Worm (Caenorhabditis elegans) whole organism, young adult: ENCODE measurements around the gene algn-1.

Experiments used
- B0261.1 ChIP-seq: sonication (generic microtip); optimal IDR thresholded peaks from 2 replicates; lab custom pipeline; 2016; ENCODE audit warnings: mild to moderate bottlenecking, missing genetic modification characterization, moderate library complexity, missing compliant biosample characterization
- B0336.3 ChIP-seq: fragments of 200-800 bp; sonication (Bioruptor generic); IDR thresholded peaks from 2 replicates; pipeline ENCODE4 v1.3.6; 2022; ENCODE audit warnings: missing genetic modification characterization, missing compliant biosample characterization
- C17E4.6 ChIP-seq: fragments of 200-800 bp; sonication (Bioruptor generic); IDR thresholded peaks from 2 replicates; pipeline ENCODE4 v1.3.6; 2022; ENCODE audit warnings: missing genetic modification reagents, missing genetic modification characterization, missing compliant biosample characterization
- F22D6.2 ChIP-seq: sonication (generic microtip); optimal IDR thresholded peaks from 2 replicates; lab custom pipeline; 2016; ENCODE audit warnings: mild to moderate bottlenecking, missing genetic modification characterization, missing compliant biosample characterization
- F23B12.7 ChIP-seq: sonication (generic microtip); optimal IDR thresholded peaks from 2 replicates; lab custom pipeline; 2017; ENCODE audit warnings: missing genetic modification characterization, mild to moderate bottlenecking, missing compliant biosample characterization, antibody characterized with exemption, moderate library complexity; ENCODE audit not compliant: insufficient read depth
- F39B2.1 ChIP-seq: fragments of 200-800 bp; sonication (Bioruptor generic); IDR thresholded peaks from 2 replicates; pipeline ENCODE4 v1.3.6; 2022; ENCODE audit warnings: missing genetic modification reagents, missing genetic modification characterization, missing compliant biosample characterization
- F49E8.2 ChIP-seq: sonication (generic microtip); optimal IDR thresholded peaks from 3 replicates; lab custom pipeline; 2017; ENCODE audit warnings: missing genetic modification characterization, mild to moderate bottlenecking, missing compliant biosample characterization, antibody characterized with exemption, moderate library complexity; ENCODE audit not compliant: insufficient read depth
- K11D2.4 ChIP-seq: fragments of 200-800 bp; sonication (Bioruptor generic); IDR thresholded peaks from 2 replicates; pipeline ENCODE4 v1.3.6; 2022; ENCODE audit warnings: missing genetic modification reagents, missing genetic modification characterization, missing compliant biosample characterization
- K12H6.12 ChIP-seq: fragments of 200-800 bp; sonication (Bioruptor generic); optimal IDR thresholded peaks from 2 replicates; lab custom pipeline; 2018; ENCODE audit warnings: mild to moderate bottlenecking, missing genetic modification characterization, missing compliant biosample characterization
- T26A5.8 ChIP-seq: sonication (generic microtip); optimal IDR thresholded peaks from 2 replicates; lab custom pipeline; 2016; ENCODE audit warnings: missing genetic modification characterization, missing compliant biosample characterization
- Y53F4B.3 ChIP-seq: fragments of 200-800 bp; sonication (Bioruptor generic); IDR thresholded peaks from 2 replicates; pipeline ENCODE4 v1.3.6; 2022; ENCODE audit warnings: missing genetic modification reagents, missing genetic modification characterization, missing compliant biosample characterization
- ZK185.1 ChIP-seq: sonication (generic microtip); optimal IDR thresholded peaks from 2 replicates; lab custom pipeline; 2016; ENCODE audit warnings: mild to moderate bottlenecking, missing genetic modification characterization, missing compliant biosample characterization; ENCODE audit not compliant: poor library complexity, severe bottlenecking
- akir-1 ChIP-seq: fragments of 200-800 bp; sonication (Bioruptor generic); optimal IDR thresholded peaks from 2 replicates; lab custom pipeline; 2018; ENCODE audit warnings: mild to moderate bottlenecking, missing genetic modification characterization, moderate library complexity, missing compliant biosample characterization
- attf-6 ChIP-seq: fragments of 200-800 bp; sonication (Bioruptor generic); IDR thresholded peaks from 2 replicates; pipeline ENCODE4 v1.3.6; 2022; ENCODE audit warnings: missing genetic modification reagents, missing genetic modification characterization, missing compliant biosample characterization
- ccch-3 ChIP-seq: fragments of 200-800 bp; sonication (Bioruptor generic); optimal IDR thresholded peaks from 2 replicates; lab custom pipeline; 2018; ENCODE audit warnings: mild to moderate bottlenecking, missing genetic modification characterization, missing compliant biosample characterization
- cebp-2 ChIP-seq: fragments of 200-800 bp; sonication (Bioruptor generic); IDR thresholded peaks from 2 replicates; pipeline ENCODE4 v1.3.6; 2022; ENCODE audit warnings: missing genetic modification characterization, missing compliant biosample characterization
- ceh-100 ChIP-seq: fragments of 200-800 bp; sonication (Bioruptor generic); IDR thresholded peaks from 2 replicates; pipeline ENCODE4 v1.3.6; 2022; ENCODE audit warnings: missing genetic modification reagents, missing genetic modification characterization, missing compliant biosample characterization
- ceh-27 ChIP-seq: fragments of 200-800 bp; sonication (Bioruptor generic); optimal IDR thresholded peaks from 2 replicates; lab custom pipeline; 2018; ENCODE audit warnings: mild to moderate bottlenecking, missing genetic modification characterization, moderate library complexity, missing compliant biosample characterization
- ceh-58 ChIP-seq: fragments of 200-800 bp; sonication (Bioruptor generic); IDR thresholded peaks from 2 replicates; pipeline ENCODE4 v1.3.6; 2022; ENCODE audit warnings: missing genetic modification characterization, missing compliant biosample characterization
- ceh-79 ChIP-seq: sonication (generic microtip); optimal IDR thresholded peaks from 2 replicates; lab custom pipeline; 2017; ENCODE audit warnings: mild to moderate bottlenecking, missing genetic modification characterization, missing compliant biosample characterization
- chd-7 ChIP-seq: sonication (generic microtip); optimal IDR thresholded peaks from 2 replicates; lab custom pipeline; 2016; ENCODE audit warnings: mild to moderate bottlenecking, missing genetic modification characterization, moderate library complexity, missing compliant biosample characterization
- die-1 ChIP-seq: sonication (generic microtip); optimal IDR thresholded peaks from 2 replicates; lab custom pipeline; 2016; ENCODE audit warnings: missing genotype, mild to moderate bottlenecking, missing genetic modification characterization, missing compliant biosample characterization
- dox-1 ChIP-seq: fragments of 200-800 bp; sonication (Bioruptor generic); IDR thresholded peaks from 2 replicates; pipeline ENCODE4 v1.3.6; 2022; ENCODE audit warnings: missing genetic modification reagents, missing genetic modification characterization, missing compliant biosample characterization
- efl-1 ChIP-seq: fragments of 150-350 bp; optimal IDR thresholded peaks from 2 replicates; lab custom pipeline; 2014; ENCODE audit warnings: missing biosample characterization, missing genetic modification reagents, missing genetic modification characterization
- egl-44 ChIP-seq: fragments of 200-800 bp; sonication (Bioruptor generic); IDR thresholded peaks from 2 replicates; pipeline ENCODE4 v1.3.6; 2022; ENCODE audit warnings: missing genetic modification reagents, missing genetic modification characterization, missing compliant biosample characterization
- him-1 ChIP-seq: sonication (generic microtip); optimal IDR thresholded peaks from 2 replicates; lab custom pipeline; 2016; ENCODE audit warnings: missing genotype, missing genetic modification reagents, missing genetic modification characterization, missing compliant biosample characterization
- hlh-26 ChIP-seq: fragments of 200-800 bp; sonication (Bioruptor generic); conservative IDR thresholded peaks from 2 replicates; pipeline ENCODE4 v1.3.6; 2022; ENCODE audit warnings: missing genetic modification reagents, missing genetic modification characterization, missing compliant biosample characterization
- hmg-1.2 ChIP-seq: fragments of 200-800 bp; sonication (Bioruptor generic); IDR thresholded peaks from 2 replicates; pipeline ENCODE4 v1.3.6; 2022; ENCODE audit warnings: missing genetic modification reagents, missing genetic modification characterization, missing compliant biosample characterization
- let-607 ChIP-seq, 2 experiments: fragments of 200-800 bp in 1 of 2; sonication (Bioruptor generic) in 1 of 2; sonication (generic microtip) in 1 of 2; optimal IDR thresholded peaks; 2 replicates each; lab custom pipeline; 2016 to 2018; ENCODE audit warnings: mild to moderate bottlenecking in 2 of 2, missing compliant biosample characterization in 2 of 2, missing genetic modification characterization in 2 of 2, moderate library complexity in 2 of 2, missing genotype in 1 of 2
- lin-35 ChIP-seq, 3 experiments: fragments of 150-350 bp in 2 of 3; sonication (generic microtip) in 1 of 3; optimal IDR thresholded peaks; 2 replicates each; lab custom pipeline; 2014 to 2018; ENCODE audit warnings: missing biosample characterization in 3 of 3, missing genetic modification characterization in 3 of 3, missing genetic modification reagents in 3 of 3
- lin-40 ChIP-seq: sonication (generic microtip); optimal IDR thresholded peaks from 2 replicates; lab custom pipeline; 2016; ENCODE audit warnings: missing genetic modification characterization, mild to moderate bottlenecking, missing compliant biosample characterization, missing genotype, missing genetic modification reagents
- lir-1 ChIP-seq: fragments of 200-800 bp; sonication (Bioruptor generic); conservative IDR thresholded peaks from 2 replicates; pipeline ENCODE4 v1.3.6; 2022; ENCODE audit warnings: missing genetic modification reagents, missing genetic modification characterization, missing compliant biosample characterization
- madf-3 ChIP-seq: fragments of 200-800 bp; sonication (Bioruptor generic); IDR thresholded peaks from 2 replicates; pipeline ENCODE4 v1.3.6; 2022; ENCODE audit warnings: missing genetic modification reagents, missing genetic modification characterization, missing compliant biosample characterization
- madf-6 ChIP-seq: fragments of 200-800 bp; sonication (Bioruptor generic); IDR thresholded peaks from 2 replicates; pipeline ENCODE4 v1.3.6; 2022; ENCODE audit warnings: missing genetic modification reagents, missing genetic modification characterization, missing compliant biosample characterization
- mes-4 ChIP-seq: sonication (generic microtip); optimal IDR thresholded peaks from 2 replicates; lab custom pipeline; 2016; ENCODE audit warnings: missing genotype, missing genetic modification characterization, missing compliant biosample characterization
- mxl-1 ChIP-seq: sonication (generic microtip); optimal IDR thresholded peaks from 2 replicates; lab custom pipeline; 2016; ENCODE audit warnings: missing genetic modification characterization, missing compliant biosample characterization
- nfya-1 ChIP-seq: sonication (generic microtip); optimal IDR thresholded peaks from 2 replicates; lab custom pipeline; 2017; ENCODE audit warnings: antibody characterized with exemption, missing compliant biosample characterization, missing genetic modification characterization, borderline replicate concordance; ENCODE audit not compliant: insufficient read depth
- nhr-27 ChIP-seq: fragments of 200-800 bp; sonication (Bioruptor generic); optimal IDR thresholded peaks from 2 replicates; lab custom pipeline; 2018; ENCODE audit warnings: mild to moderate bottlenecking, missing genetic modification characterization, moderate library complexity, missing compliant biosample characterization
- nhr-80 ChIP-seq: sonication (generic microtip); optimal IDR thresholded peaks from 2 replicates; lab custom pipeline; 2016; ENCODE audit warnings: missing genetic modification characterization, missing compliant biosample characterization
- pha-4 ChIP-seq: fragments of 150-350 bp; sonication (generic microtip); optimal IDR thresholded peaks from 2 replicates; lab custom pipeline; 2014; ENCODE audit warnings: missing biosample characterization, missing genetic modification reagents, missing genetic modification characterization
- tbp1 ChIP-seq: fragments of 200-800 bp; sonication (Bioruptor generic); optimal IDR thresholded peaks from 2 replicates; lab custom pipeline; 2018; ENCODE audit warnings: mild to moderate bottlenecking, missing genetic modification characterization, missing compliant biosample characterization
- tlf-1 ChIP-seq: fragments of 200-800 bp; sonication (Bioruptor generic); optimal IDR thresholded peaks from 2 replicates; lab custom pipeline; 2018; ENCODE audit warnings: mild to moderate bottlenecking, missing genetic modification characterization, missing compliant biosample characterization
- xnd-1 ChIP-seq: sonication (generic microtip); optimal IDR thresholded peaks from 2 replicates; lab custom pipeline; 2016; ENCODE audit warnings: missing genotype, missing genetic modification reagents, missing genetic modification characterization, missing compliant biosample characterization
- zfh-2 ChIP-seq: fragments of 200-800 bp; sonication (Bioruptor generic); conservative IDR thresholded peaks from 2 replicates; pipeline ENCODE4 v1.3.6; 2022; ENCODE audit warnings: missing genetic modification reagents, missing genetic modification characterization, missing compliant biosample characterization
- zim-3 ChIP-seq: sonication (generic microtip); optimal IDR thresholded peaks from 2 replicates; lab custom pipeline; 2017; ENCODE audit warnings: mild to moderate bottlenecking, missing genetic modification characterization, moderate library complexity, missing compliant biosample characterization
- ztf-25 ChIP-seq: fragments of 200-800 bp; sonication (Bioruptor generic); IDR thresholded peaks from 2 replicates; pipeline ENCODE4 v1.3.6; 2022; ENCODE audit warnings: missing genetic modification reagents, missing genetic modification characterization, missing compliant biosample characterization
- ztf-26 ChIP-seq: sonication (generic microtip); optimal IDR thresholded peaks from 2 replicates; lab custom pipeline; 2017; ENCODE audit warnings: missing genetic modification characterization, missing compliant biosample characterization
- ztf-28 ChIP-seq: fragments of 200-800 bp; sonication (Bioruptor generic); IDR thresholded peaks from 2 replicates; pipeline ENCODE4 v1.3.6; 2022; ENCODE audit warnings: missing genetic modification reagents, missing genetic modification characterization, missing compliant biosample characterization
- ztf-3 ChIP-seq: fragments of 200-800 bp; sonication (Bioruptor generic); optimal IDR thresholded peaks from 2 replicates; lab custom pipeline; 2018; ENCODE audit warnings: mild to moderate bottlenecking, missing genetic modification characterization, missing compliant biosample characterization

The algn-1 gene

ce11 chrIII:6462610-6463009, 2.7 kb downstream of the algn-1 start, which contains the start of gene T26A5.8:
T26A5.8 (minus strand) TSS chrIII:6462856.
- TF ChIP-seq attf-6 = peak; percentile 31; the same call in 1 of the 2 replicates
- TF ChIP-seq efl-1 = no peak
- no peak for TF ChIP-seq ztf-25 (GFP tag; lab: Robert Waterston, UW)
- TF ChIP-seq akir-1 (GFP tag; lab: Kevin White, UChicago) = no peak
- peak; percentile 5 for TF ChIP-seq chd-7 (tag; lab: Kevin White, UChicago)
- no peak for TF ChIP-seq K11D2.4 (GFP tag; lab: Robert Waterston, UW)
- no peak for TF ChIP-seq mxl-1
- TF ChIP-seq ztf-26 = peak; percentile 13
- TF ChIP-seq ccch-3 = no peak
- peak; percentile 39 for TF ChIP-seq lin-40
- no peak for TF ChIP-seq nhr-80 (tag; lab: Kevin White, UChicago)
- TF ChIP-seq madf-3 (GFP tag; lab: Robert Waterston, UW) = peak; percentile 74; the same call in 1 of the 2 replicates
- peak; percentile 41; the same call in 1 of the 2 replicates for TF ChIP-seq ceh-100 (GFP tag; lab: Robert Waterston, UW)
- no peak for TF ChIP-seq cebp-2 (GFP tag; lab: Robert Waterston, UW)
- TF ChIP-seq K12H6.12 = no peak
- TF ChIP-seq B0336.3 (GFP tag; lab: Robert Waterston, UW) = peak; percentile 81
- no peak for TF ChIP-seq nfya-1 (tag; lab: Kevin White, UChicago)
- TF ChIP-seq tlf-1 (GFP tag; lab: Kevin White, UChicago) = peak; percentile 11
- TF ChIP-seq ceh-27 (GFP tag; lab: Kevin White, UChicago) = no peak
- TF ChIP-seq hlh-26 (GFP tag; lab: Robert Waterston, UW) = no peak
- TF ChIP-seq F39B2.1 (GFP tag; lab: Robert Waterston, UW) = no peak
- TF ChIP-seq madf-6 (GFP tag; lab: Robert Waterston, UW) = peak; percentile 65
- TF ChIP-seq B0261.1 (tag; lab: Kevin White, UChicago) = no peak
- no peak for TF ChIP-seq egl-44
- peak; percentile 1 for TF ChIP-seq ZK185.1 (tag; lab: Kevin White, UChicago)
- no peak for TF ChIP-seq mes-4
- TF ChIP-seq hmg-1.2 (GFP tag; lab: Robert Waterston, UW) = no peak
- no peak for TF ChIP-seq Y53F4B.3 (GFP tag; lab: Robert Waterston, UW)
- TF ChIP-seq him-1 = no peak
- TF ChIP-seq nhr-27 (tag; lab: Kevin White, UChicago) = no peak
- no peak for TF ChIP-seq F23B12.7
- no peak for TF ChIP-seq xnd-1 (tag; lab: Kevin White, UChicago)
- TF ChIP-seq lin-35 (GFP tag; optimal IDR thresholded peaks at IDR 0.05; lab: Kevin White, UChicago) = no peak
- no peak for TF ChIP-seq ceh-58 (GFP tag; lab: Robert Waterston, UW)
- TF ChIP-seq F49E8.2 (tag; lab: Kevin White, UChicago) = peak; percentile 51
- TF ChIP-seq ztf-3 (GFP tag; lab: Kevin White, UChicago) = peak; percentile 50
- peak; percentile 51 for TF ChIP-seq die-1 (tag; lab: Kevin White, UChicago)
- TF ChIP-seq T26A5.8 (tag; lab: Kevin White, UChicago) = no peak
- TF ChIP-seq pha-4 (tag; lab: Kevin White, UChicago) = no peak
- peak; percentile 23 for TF ChIP-seq tbp1 (GFP tag; lab: Kevin White, UChicago)
- no peak for TF ChIP-seq lir-1 (GFP tag; lab: Robert Waterston, UW)
- TF ChIP-seq zim-3 = peak; percentile 50
- TF ChIP-seq let-607 (tag; optimal IDR thresholded peaks at IDR 0.05; lab: Kevin White, UChicago) = peak in 1 of 2 experiments; percentile 24
- no peak for TF ChIP-seq F22D6.2 (tag; lab: Kevin White, UChicago)
- TF ChIP-seq zfh-2 (GFP tag; lab: Robert Waterston, UW) = 0 out of 2 replicates have a peak, but pooled peaks have one; percentile 22
- no peak for TF ChIP-seq dox-1
- no peak for TF ChIP-seq ztf-28 (GFP tag; lab: Robert Waterston, UW)
- TF ChIP-seq ceh-79 (tag; lab: Kevin White, UChicago) = no peak
- no peak for TF ChIP-seq C17E4.6
